Fruit fly (Drosophila melanogaster): ENCODE results near the gene CG5921.

CG5921 gene

DNA sequence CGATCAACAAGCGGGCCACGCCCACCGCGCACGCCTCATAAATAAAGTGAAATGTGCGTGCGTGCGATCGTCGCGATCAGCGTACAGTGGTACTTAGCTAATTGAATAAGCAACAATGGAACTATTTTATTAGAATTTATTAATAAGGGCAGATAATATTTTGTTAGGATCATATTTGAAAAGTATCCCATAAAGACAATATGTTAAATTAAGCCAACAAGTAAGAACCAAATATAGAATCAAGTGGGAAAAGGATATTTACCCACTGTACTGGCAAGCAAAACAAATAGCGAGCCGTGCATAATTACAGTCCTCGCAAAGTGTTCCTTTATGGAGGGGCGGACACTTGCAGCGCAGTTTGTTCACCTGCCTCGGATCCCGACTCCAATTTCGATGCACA lies 28.5 kb upstream of the CG5921 start:
- TF ChIP-seq brk (GFP tag; optimal IDR thresholded peaks at IDR 0.05) = no peak
- peak; percentile 51 for TF ChIP-seq OdsH (GFP tag; optimal IDR thresholded peaks at IDR 0.05)
- TF ChIP-seq HLH106 (tag; optimal IDR thresholded peaks at IDR 0.05) = peak; percentile 51
- peak; percentile 18 for TF ChIP-seq dmrt93B (GFP tag; optimal IDR thresholded peaks at IDR 0.05)
- peak; percentile 44 for TF ChIP-seq Sp1 (GFP tag; optimal IDR thresholded peaks at IDR 0.05)
- TF ChIP-seq rgr (GFP tag; optimal IDR thresholded peaks at IDR 0.05) = peak; percentile 42
- TF ChIP-seq br (GFP tag; optimal IDR thresholded peaks at IDR 0.05) = peak; percentile 47
- peak; percentile 27 for TF ChIP-seq Hnf4 (GFP tag; optimal IDR thresholded peaks at IDR 0.05)
- no peak for TF ChIP-seq woc (GFP tag; optimal IDR thresholded peaks at IDR 0.05)
- TF ChIP-seq psq (GFP tag; optimal IDR thresholded peaks at IDR 0.05) = peak; percentile 17
- TF ChIP-seq fru (GFP tag; optimal IDR thresholded peaks at IDR 0.05) = peak; percentile 42
- no peak for TF ChIP-seq Myc (optimal IDR thresholded peaks at IDR 0.05)
- TF ChIP-seq ey (GFP tag; optimal IDR thresholded peaks at IDR 0.05) = peak; percentile 30
- peak in 1 of 2 experiments; percentile 60 for TF ChIP-seq foxo (GFP tag; optimal IDR thresholded peaks at IDR 0.05)
- TF ChIP-seq h (GFP tag; optimal IDR thresholded peaks at IDR 0.05) = peak; percentile 61
- no peak for TF ChIP-seq sv (GFP tag; optimal IDR thresholded peaks at IDR 0.05)

DNA sequence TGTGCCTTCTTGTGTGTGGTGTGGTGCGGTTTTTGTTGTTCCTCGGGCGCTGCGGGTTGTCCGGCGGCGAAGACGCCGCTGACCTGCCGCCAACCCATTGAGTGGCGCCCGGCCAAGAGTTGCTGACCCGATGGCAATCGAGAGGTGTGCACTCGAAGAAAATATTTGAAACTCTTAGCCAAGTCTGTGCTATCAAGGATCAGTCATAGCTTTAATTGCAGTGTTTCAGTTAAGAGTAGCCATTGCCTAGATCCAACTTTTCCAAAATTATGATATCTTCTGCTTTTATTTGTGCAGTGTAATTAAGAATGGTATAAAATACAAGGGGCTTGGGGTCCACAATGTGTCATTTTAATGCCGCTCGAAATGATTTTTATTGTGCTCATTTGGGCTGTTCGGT lies 26.0 kb upstream of the CG5921 start:
- TF ChIP-seq Vsx2 (GFP tag; optimal IDR thresholded peaks at IDR 0.05; ENCODE audit: partially characterized antibody) (no peak), pan (optimal IDR thresholded peaks at IDR 0.05) (no peak), CG32264 (GFP tag; optimal IDR thresholded peaks at IDR 0.05) (no peak), Mio (GFP tag; optimal IDR thresholded peaks at IDR 0.05) (no peak), sv (GFP tag; optimal IDR thresholded peaks at IDR 0.05) (no peak), br (GFP tag; optimal IDR thresholded peaks at IDR 0.05) (peak; percentile 64), dmrt93B (GFP tag; optimal IDR thresholded peaks at IDR 0.05) (peak; percentile 50), foxo (GFP tag; optimal IDR thresholded peaks at IDR 0.05) (peak in 1 of 2 experiments; percentile 67), CrebA (GFP tag; optimal IDR thresholded peaks at IDR 0.05; ENCODE audit: borderline replicate concordance) (no peak), HLH106 (tag; optimal IDR thresholded peaks at IDR 0.05) (peak; percentile 71), rgr (GFP tag; optimal IDR thresholded peaks at IDR 0.05) (peak; percentile 61), Dif (GFP tag; optimal IDR thresholded peaks at IDR 0.05; ENCODE audit: partially characterized antibody) (no peak), Hnf4 (GFP tag; optimal IDR thresholded peaks at IDR 0.05) (peak; percentile 68), woc (GFP tag; optimal IDR thresholded peaks at IDR 0.05) (peak; percentile 44), Sp1 (GFP tag; optimal IDR thresholded peaks at IDR 0.05) (peak; percentile 59), psq (GFP tag; optimal IDR thresholded peaks at IDR 0.05) (peak; percentile 54), h (GFP tag; optimal IDR thresholded peaks at IDR 0.05) (peak; percentile 70), usp (GFP tag; optimal IDR thresholded peaks at IDR 0.05) (no peak), fru (GFP tag; optimal IDR thresholded peaks at IDR 0.05) (peak; percentile 70), Dfd (GFP tag; optimal IDR thresholded peaks at IDR 0.05) (no peak), OdsH (GFP tag; optimal IDR thresholded peaks at IDR 0.05) (peak; percentile 65), brk (GFP tag; optimal IDR thresholded peaks at IDR 0.05) (no peak), Jra (GFP tag; optimal IDR thresholded peaks at IDR 0.05) (peak; percentile 28), ey (GFP tag; optimal IDR thresholded peaks at IDR 0.05) (peak; percentile 48)

DNA sequence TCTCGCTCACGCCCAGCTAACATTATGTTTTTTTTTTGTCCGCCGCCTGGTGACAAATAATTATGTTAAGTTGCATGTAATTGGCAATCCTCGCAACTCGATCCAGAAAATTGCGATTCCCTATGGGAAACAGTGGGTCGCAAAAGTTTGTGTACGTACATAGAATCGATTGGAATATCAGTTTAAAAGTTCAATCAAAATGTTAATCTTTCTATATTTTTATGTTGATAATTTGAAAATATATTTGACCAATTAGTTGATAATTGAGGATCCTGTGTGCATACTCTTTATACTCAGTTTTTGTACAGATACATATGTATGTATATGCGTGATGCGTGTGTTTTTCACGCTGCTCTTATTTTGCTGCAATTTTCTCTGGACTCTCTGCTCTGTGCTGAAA lies 22.8 kb upstream of the CG5921 start:
- no peak for TF ChIP-seq Rel (GFP tag; optimal IDR thresholded peaks at IDR 0.05)
- no peak for TF ChIP-seq Rel (tag; optimal IDR thresholded peaks at IDR 0.05)
- peak; percentile 18 for TF ChIP-seq rgr (GFP tag; optimal IDR thresholded peaks at IDR 0.05)
- TF ChIP-seq psq (GFP tag; optimal IDR thresholded peaks at IDR 0.05) = no peak
- TF ChIP-seq CG9705 (GFP tag; optimal IDR thresholded peaks at IDR 0.05) = no peak
- TF ChIP-seq dsf (GFP tag; optimal IDR thresholded peaks at IDR 0.05; ENCODE audit: borderline replicate concordance) = no peak
- TF ChIP-seq HLH106 (tag; optimal IDR thresholded peaks at IDR 0.05) = peak; percentile 56
- no peak for TF ChIP-seq lola (GFP tag; optimal IDR thresholded peaks at IDR 0.05)
- TF ChIP-seq N (GFP tag; optimal IDR thresholded peaks at IDR 0.05) = no peak
- no peak for TF ChIP-seq Myc (optimal IDR thresholded peaks at IDR 0.05)
- TF ChIP-seq Dif (GFP tag; optimal IDR thresholded peaks at IDR 0.05; ENCODE audit: partially characterized antibody) = no peak
- TF ChIP-seq h (GFP tag; optimal IDR thresholded peaks at IDR 0.05) = peak; percentile 10
- no peak for TF ChIP-seq Mio (GFP tag; optimal IDR thresholded peaks at IDR 0.05)
- no peak for TF ChIP-seq dl (GFP tag; optimal IDR thresholded peaks at IDR 0.05; ENCODE audit: insufficient read depth in 1 of 2, partially characterized antibody in 2 of 2)
- TF ChIP-seq foxo (GFP tag; optimal IDR thresholded peaks at IDR 0.05) = peak in 1 of 2 experiments; percentile 32
- TF ChIP-seq GATAd (GFP tag; optimal IDR thresholded peaks at IDR 0.05) = no peak
- TF ChIP-seq dmrt93B (GFP tag; optimal IDR thresholded peaks at IDR 0.05) = no peak
- no peak for TF ChIP-seq br (GFP tag; optimal IDR thresholded peaks at IDR 0.05)
- TF ChIP-seq pan (optimal IDR thresholded peaks at IDR 0.05) = no peak
- TF ChIP-seq Vsx2 (GFP tag; optimal IDR thresholded peaks at IDR 0.05; ENCODE audit: partially characterized antibody) = no peak
- no peak for TF ChIP-seq CrebA (GFP tag; optimal IDR thresholded peaks at IDR 0.05; ENCODE audit: borderline replicate concordance)
- TF ChIP-seq sv (GFP tag; optimal IDR thresholded peaks at IDR 0.05) = no peak
- TF ChIP-seq woc (GFP tag; optimal IDR thresholded peaks at IDR 0.05) = no peak
- TF ChIP-seq Dfd (GFP tag; optimal IDR thresholded peaks at IDR 0.05) = no peak
- no peak for TF ChIP-seq jim (GFP tag; optimal IDR thresholded peaks at IDR 0.05)
- TF ChIP-seq tai (GFP tag; optimal IDR thresholded peaks at IDR 0.05) = peak; percentile 25
- TF ChIP-seq brk (GFP tag; optimal IDR thresholded peaks at IDR 0.05) = no peak
- no peak for TF ChIP-seq Hr78 (GFP tag; optimal IDR thresholded peaks at IDR 0.05)
- TF ChIP-seq Sp1 (GFP tag; optimal IDR thresholded peaks at IDR 0.05) = no peak
- no peak for TF ChIP-seq Jra (GFP tag; optimal IDR thresholded peaks at IDR 0.05)
- TF ChIP-seq sage (GFP tag; optimal IDR thresholded peaks at IDR 0.05) = no peak
- peak; percentile 3 for TF ChIP-seq OdsH (GFP tag; optimal IDR thresholded peaks at IDR 0.05)
- TF ChIP-seq CG32264 (GFP tag; optimal IDR thresholded peaks at IDR 0.05) = no peak
- no peak for TF ChIP-seq Abd-B (GFP tag; optimal IDR thresholded peaks at IDR 0.05)
- no peak for TF ChIP-seq Hnf4 (GFP tag; optimal IDR thresholded peaks at IDR 0.05)
- peak; percentile 5 for TF ChIP-seq ey (GFP tag; optimal IDR thresholded peaks at IDR 0.05)
- peak; percentile 36 for TF ChIP-seq fru (GFP tag; optimal IDR thresholded peaks at IDR 0.05)
- no peak for TF ChIP-seq usp (GFP tag; optimal IDR thresholded peaks at IDR 0.05)
- TF ChIP-seq Hr83 (GFP tag; optimal IDR thresholded peaks at IDR 0.05; ENCODE audit: poor library complexity, severe bottlenecking) = no peak

Measured in whole organism, wandering third instar larva.